Worm (Caenorhabditis elegans) whole organism, early embryonic: Measurements from ENCODE around the gene C27F2.10.

Experiments
- B0310.2 ChIP-seq: sonication (generic microtip); optimal IDR thresholded peaks from 2 replicates; lab custom pipeline; 2016; ENCODE audit warnings: mild to moderate bottlenecking, missing genetic modification characterization, missing compliant biosample characterization
- ama-1 ChIP-seq: fragments of 150-350 bp; optimal IDR thresholded peaks from 2 replicates; lab custom pipeline; 2014
- ceh-36 ChIP-seq: sonication (generic microtip); optimal IDR thresholded peaks from 2 replicates; lab custom pipeline; 2016; ENCODE audit warnings: missing genetic modification characterization, inconsistent platforms, missing compliant biosample characterization
- hmbx-1 ChIP-seq: sonication (generic microtip); optimal IDR thresholded peaks from 2 replicates; lab custom pipeline; 2016; ENCODE audit warnings: mild to moderate bottlenecking, missing genetic modification characterization, missing compliant biosample characterization
- tbx-37 ChIP-seq: fragments of 200-800 bp; sonication (Bioruptor generic); conservative IDR thresholded peaks from 2 replicates; pipeline ENCODE4 v1.3.6; 2022; ENCODE audit warnings: missing genetic modification reagents, missing genetic modification characterization, missing compliant biosample characterization

DNA sequence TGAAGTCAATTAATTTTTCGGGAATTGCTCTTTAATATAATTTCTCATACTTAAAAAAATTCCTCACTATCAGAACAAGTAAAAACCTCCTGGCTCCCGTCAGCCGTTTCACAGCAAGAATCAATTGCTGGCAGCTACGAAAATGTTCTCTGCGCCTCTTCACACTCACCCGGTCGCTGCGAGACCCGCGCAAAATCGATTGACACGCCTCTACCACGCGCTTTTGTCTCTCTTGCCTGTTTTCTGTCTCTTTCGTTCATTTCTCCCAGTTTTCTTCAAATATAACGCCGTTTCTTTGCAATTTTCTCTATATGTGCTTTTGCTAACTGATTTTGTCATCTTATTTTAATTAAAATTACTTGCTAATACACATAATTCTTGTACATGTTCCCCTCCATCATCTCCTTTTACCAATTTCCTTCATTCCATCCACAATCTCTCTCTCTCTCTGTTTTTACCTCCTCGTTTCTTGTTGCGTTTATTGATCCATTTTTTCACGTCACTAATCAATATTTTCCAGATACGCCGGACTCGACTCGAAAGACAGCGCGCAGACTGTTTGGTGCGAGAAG, 37.8 kb upstream of the C27F2.10 start, which contains the start of gene pcf-11:
- no peak for TF ChIP-seq ama-1 (lab: Kevin White, UChicago)
- no peak for TF ChIP-seq hmbx-1 (tag; lab: Kevin White, UChicago)
- TF ChIP-seq tbx-37 = no peak
- TF ChIP-seq B0310.2 (tag; lab: Kevin White, UChicago) = no peak
- TF ChIP-seq ceh-36 (tag; lab: Kevin White, UChicago) = no peak
